Worm (Caenorhabditis elegans) whole organism, L3 larva: ENCODE measurements around the gene hpk-1.
A peak's percentile ranks its signal among the peaks of the same experiment; 100 is the strongest.

ENCODE experiments used
- R02D3.7 ChIP-seq: fragments of 150-350 bp; optimal IDR thresholded peaks from 2 replicates; lab custom pipeline; 2014; ENCODE audit warnings: missing biosample characterization, missing genetic modification characterization
- ZK546.5 ChIP-seq: sonication (generic microtip); optimal IDR thresholded peaks from 2 replicates; lab custom pipeline; 2017; ENCODE audit warnings: missing biosample characterization, missing genetic modification characterization
- aly-2 ChIP-seq: fragments of 150-350 bp; optimal IDR thresholded peaks from 2 replicates; lab custom pipeline; 2014; ENCODE audit warnings: missing biosample characterization, missing genetic modification characterization
- ama-1 ChIP-seq: fragments of 150-350 bp; optimal IDR thresholded peaks from 2 replicates; lab custom pipeline; 2018
- ceh-16 ChIP-seq: sonication (generic microtip); optimal IDR thresholded peaks from 2 replicates; lab custom pipeline; 2017; ENCODE audit warnings: missing biosample characterization, missing genetic modification characterization
- ceh-28 ChIP-seq: fragments of 150-350 bp; optimal IDR thresholded peaks from 2 replicates; lab custom pipeline; 2014; ENCODE audit warnings: missing biosample characterization, missing genetic modification reagents, missing genetic modification characterization
- ceh-82 ChIP-seq: fragments of 150-350 bp; optimal IDR thresholded peaks from 2 replicates; lab custom pipeline; 2014; ENCODE audit warnings: missing biosample characterization, missing genetic modification characterization
- ceh-9 ChIP-seq: sonication (generic microtip); optimal IDR thresholded peaks from 2 replicates; lab custom pipeline; 2018; ENCODE audit warnings: missing biosample characterization, missing genetic modification characterization
- daf-12 ChIP-seq: fragments of 150-350 bp; optimal IDR thresholded peaks from 2 replicates; lab custom pipeline; 2014; ENCODE audit warnings: missing biosample characterization, missing genetic modification reagents, missing genetic modification characterization
- egl-27 ChIP-seq: sonication (generic microtip); optimal IDR thresholded peaks from 4 replicates; lab custom pipeline; 2017; ENCODE audit warnings: missing biosample characterization, missing genetic modification reagents, missing genetic modification characterization
- egl-5 ChIP-seq: fragments of 150-350 bp; optimal IDR thresholded peaks from 2 replicates; lab custom pipeline; 2017; ENCODE audit warnings: missing biosample characterization, missing genetic modification reagents, missing genetic modification characterization, inconsistent platforms
- elt-1 ChIP-seq: fragments of 150-350 bp; optimal IDR thresholded peaks from 2 replicates; lab custom pipeline; 2014; ENCODE audit warnings: missing biosample characterization, missing genetic modification characterization
- elt-2 ChIP-seq: sonication (generic microtip); optimal IDR thresholded peaks from 2 replicates; lab custom pipeline; 2016; ENCODE audit warnings: missing genetic modification reagents, mild to moderate bottlenecking, missing genetic modification characterization, missing compliant biosample characterization
- elt-3 ChIP-seq, 3 experiments: fragments of 150-350 bp in 1 of 3; sonication (generic microtip) in 2 of 3; optimal IDR thresholded peaks; 2 replicates in 2 of 3; 4 replicates in 1 of 3; lab custom pipeline; 2014 to 2017; ENCODE audit warnings: missing biosample characterization in 3 of 3, missing genetic modification characterization in 3 of 3
- fkh-10 ChIP-seq: sonication (generic microtip); optimal IDR thresholded peaks from 2 replicates; lab custom pipeline; 2017; ENCODE audit warnings: missing biosample characterization, missing genetic modification reagents, missing genetic modification characterization
- fkh-2 ChIP-seq: fragments of 150-350 bp; optimal IDR thresholded peaks from 2 replicates; lab custom pipeline; 2014; ENCODE audit warnings: missing biosample characterization, missing genetic modification reagents, missing genetic modification characterization
- fos-1 ChIP-seq: fragments of 150-350 bp; optimal IDR thresholded peaks from 2 replicates; lab custom pipeline; 2014; ENCODE audit warnings: missing biosample characterization, missing genetic modification characterization
- hmg-11 ChIP-seq: sonication (generic microtip); optimal IDR thresholded peaks from 2 replicates; lab custom pipeline; 2016; ENCODE audit warnings: missing genetic modification characterization, missing compliant biosample characterization
- jun-1 ChIP-seq: fragments of 150-350 bp; optimal IDR thresholded peaks from 2 replicates; lab custom pipeline; 2014; ENCODE audit warnings: missing biosample characterization, missing genetic modification reagents, missing genetic modification characterization
- lin-15B ChIP-seq: fragments of 150-350 bp; optimal IDR thresholded peaks from 2 replicates; lab custom pipeline; 2014; ENCODE audit warnings: missing biosample characterization, missing genetic modification characterization
- lin-39 ChIP-seq: fragments of 150-350 bp; optimal IDR thresholded peaks from 2 replicates; lab custom pipeline; 2018; ENCODE audit warnings: missing biosample characterization, missing genetic modification reagents, missing genetic modification characterization
- lsy-12 ChIP-seq: sonication (generic microtip); optimal IDR thresholded peaks from 2 replicates; lab custom pipeline; 2016; ENCODE audit warnings: mild to moderate bottlenecking, missing genetic modification characterization, missing compliant biosample characterization
- mdl-1 ChIP-seq: fragments of 150-350 bp; optimal IDR thresholded peaks from 2 replicates; lab custom pipeline; 2014; ENCODE audit warnings: missing biosample characterization, missing genetic modification characterization
- mml-1 ChIP-seq: fragments of 150-350 bp; sonication (generic microtip); optimal IDR thresholded peaks from 3 replicates; lab custom pipeline; 2014; ENCODE audit warnings: missing biosample characterization, missing genetic modification characterization
- nfya-1 ChIP-seq: sonication (generic microtip); optimal IDR thresholded peaks from 2 replicates; lab custom pipeline; 2017; ENCODE audit warnings: missing genetic modification characterization, mild to moderate bottlenecking, missing compliant biosample characterization, antibody characterized with exemption, moderate library complexity; ENCODE audit not compliant: insufficient read depth
- nhr-11 ChIP-seq: fragments of 150-350 bp; optimal IDR thresholded peaks from 2 replicates; lab custom pipeline; 2014; ENCODE audit warnings: missing biosample characterization, missing genetic modification characterization
- nhr-12 ChIP-seq: fragments of 150-350 bp; optimal IDR thresholded peaks from 2 replicates; lab custom pipeline; 2014; ENCODE audit warnings: missing biosample characterization, missing genetic modification characterization
- nhr-23 ChIP-seq: fragments of 150-350 bp; optimal IDR thresholded peaks from 2 replicates; lab custom pipeline; 2014; ENCODE audit warnings: missing biosample characterization, missing genetic modification reagents, missing genetic modification characterization
- nhr-237 ChIP-seq: fragments of 150-350 bp; optimal IDR thresholded peaks from 2 replicates; lab custom pipeline; 2014; ENCODE audit warnings: missing biosample characterization, missing genetic modification characterization
- nhr-25 ChIP-seq: sonication (generic microtip); optimal IDR thresholded peaks from 2 replicates; lab custom pipeline; 2017; ENCODE audit warnings: missing biosample characterization, missing genetic modification characterization
- nhr-28 ChIP-seq: fragments of 150-350 bp; optimal IDR thresholded peaks from 2 replicates; lab custom pipeline; 2014; ENCODE audit warnings: missing biosample characterization, missing genetic modification characterization
- nhr-43 ChIP-seq: sonication (generic microtip); optimal IDR thresholded peaks from 2 replicates; lab custom pipeline; 2016; ENCODE audit warnings: mild to moderate bottlenecking, missing genetic modification characterization, missing compliant biosample characterization; ENCODE audit not compliant: poor library complexity, severe bottlenecking
- nhr-76 ChIP-seq: fragments of 150-350 bp; sonication (generic microtip); optimal IDR thresholded peaks from 5 replicates; lab custom pipeline; 2014; ENCODE audit warnings: missing biosample characterization, missing genetic modification characterization
- nhr-77 ChIP-seq: fragments of 150-350 bp; optimal IDR thresholded peaks from 2 replicates; lab custom pipeline; 2014; ENCODE audit warnings: missing biosample characterization, missing genetic modification characterization
- pha-4 ChIP-seq: fragments of 150-350 bp; optimal IDR thresholded peaks from 2 replicates; lab custom pipeline; 2014; ENCODE audit warnings: missing biosample characterization, missing genetic modification reagents, missing genetic modification characterization
- pqm-1 ChIP-seq: fragments of 150-350 bp; optimal IDR thresholded peaks from 2 replicates; lab custom pipeline; 2017; ENCODE audit warnings: missing biosample characterization, missing genetic modification characterization, inconsistent platforms
- sea-2 ChIP-seq: fragments of 150-350 bp; sonication (generic microtip); optimal IDR thresholded peaks from 4 replicates; lab custom pipeline; 2014; ENCODE audit warnings: missing biosample characterization, missing genetic modification reagents, missing genetic modification characterization
- skn-1 ChIP-seq: fragments of 150-350 bp; optimal IDR thresholded peaks from 2 replicates; lab custom pipeline; 2014; ENCODE audit warnings: missing biosample characterization, missing genetic modification characterization
- snpc-4 ChIP-seq: fragments of 150-350 bp; optimal IDR thresholded peaks from 2 replicates; lab custom pipeline; 2014; ENCODE audit warnings: missing biosample characterization, missing genetic modification characterization
- tbx-2 ChIP-seq: sonication (generic microtip); optimal IDR thresholded peaks from 2 replicates; lab custom pipeline; 2016; ENCODE audit warnings: mild to moderate bottlenecking, missing genetic modification characterization, missing compliant biosample characterization
- unc-39 ChIP-seq: sonication (generic microtip); optimal IDR thresholded peaks from 4 replicates; lab custom pipeline; 2017; ENCODE audit warnings: missing biosample characterization, missing genetic modification characterization
- zag-1 ChIP-seq: fragments of 150-350 bp; optimal IDR thresholded peaks from 2 replicates; lab custom pipeline; 2014; ENCODE audit warnings: missing biosample characterization, missing genetic modification characterization
- ztf-11 ChIP-seq: fragments of 150-350 bp; optimal IDR thresholded peaks from 2 replicates; lab custom pipeline; 2014; ENCODE audit warnings: missing biosample characterization, missing genetic modification characterization
- ztf-4 ChIP-seq: fragments of 150-350 bp; optimal IDR thresholded peaks from 2 replicates; lab custom pipeline; 2014; ENCODE audit warnings: missing biosample characterization, missing genetic modification characterization

The hpk-1 gene

DNA sequence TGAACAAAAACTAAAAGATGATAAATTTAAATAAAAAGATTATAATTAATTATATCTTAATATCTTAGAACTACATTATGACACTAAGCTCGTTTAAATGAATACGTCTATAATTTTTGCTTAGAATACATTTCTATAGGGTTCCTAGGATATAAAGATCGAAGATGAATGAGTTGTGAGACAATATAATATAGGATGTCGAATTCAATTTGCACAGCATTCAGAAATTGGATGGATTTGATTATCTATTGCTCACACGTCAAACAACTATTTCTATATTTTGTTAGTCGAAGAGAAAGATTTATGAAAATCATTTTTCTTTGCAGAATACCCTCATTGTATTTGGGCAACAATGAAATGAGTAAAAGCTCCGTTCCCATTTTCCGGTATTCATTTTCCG, 21.9 kb upstream of the hpk-1 start:
- TF ChIP-seq skn-1 (tag; lab: Kevin White, UChicago) (no peak), fkh-10 (GFP tag; lab: Kevin White, UChicago) (peak; percentile 45)

DNA sequence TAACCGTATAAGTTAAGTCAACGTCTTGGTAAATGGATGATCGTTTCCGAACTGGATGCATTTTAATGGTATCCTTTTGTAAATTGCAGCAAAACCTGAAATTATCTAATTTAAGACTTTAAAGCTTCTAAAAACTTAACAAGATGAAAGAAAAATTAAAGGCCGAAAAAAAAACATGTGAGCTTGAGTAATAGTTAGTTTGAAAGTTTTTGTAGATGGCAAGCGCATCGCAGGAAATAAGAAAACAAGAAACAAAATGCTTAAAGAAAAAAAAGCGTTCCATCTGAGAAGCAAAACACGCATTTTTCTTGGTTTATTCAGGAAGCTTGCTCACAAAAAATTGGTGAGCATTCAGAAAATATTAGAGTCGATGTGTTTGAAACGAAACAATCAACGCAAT, 18.7 kb upstream of the hpk-1 start, which contains the start of gene rab-37:
Gene rab-37, minus strand, starts transcription at position 101 of the 400 bp plus-strand sequence.
- no peak for TF ChIP-seq ztf-4 (tag; lab: Kevin White, UChicago)
- no peak for TF ChIP-seq fos-1 (tag; lab: Kevin White, UChicago)
- no peak for TF ChIP-seq egl-27 (tag; lab: Kevin White, UChicago)
- TF ChIP-seq ztf-11 (tag; lab: Kevin White, UChicago): no peak
- TF ChIP-seq mdl-1: no peak
- TF ChIP-seq nfya-1: no peak
- TF ChIP-seq sea-2: no peak
- TF ChIP-seq lsy-12 (tag; lab: Kevin White, UChicago): no peak
- TF ChIP-seq egl-5 (tag; lab: Kevin White, UChicago): no peak
- no peak for TF ChIP-seq lin-39 (tag; lab: Kevin White, UChicago)
- TF ChIP-seq ceh-28 (tag; lab: Kevin White, UChicago): no peak
- TF ChIP-seq elt-1 (tag; lab: Kevin White, UChicago): no peak
- no peak for TF ChIP-seq aly-2 (tag; lab: Kevin White, UChicago)
- no peak for TF ChIP-seq elt-3 (tag; optimal IDR thresholded peaks at IDR 0.05; lab: Kevin White, UChicago)
- TF ChIP-seq ama-1: no peak
- TF ChIP-seq lin-15B (tag; lab: Kevin White, UChicago): no peak
- no peak for TF ChIP-seq nhr-23 (tag; lab: Kevin White, UChicago)

DNA sequence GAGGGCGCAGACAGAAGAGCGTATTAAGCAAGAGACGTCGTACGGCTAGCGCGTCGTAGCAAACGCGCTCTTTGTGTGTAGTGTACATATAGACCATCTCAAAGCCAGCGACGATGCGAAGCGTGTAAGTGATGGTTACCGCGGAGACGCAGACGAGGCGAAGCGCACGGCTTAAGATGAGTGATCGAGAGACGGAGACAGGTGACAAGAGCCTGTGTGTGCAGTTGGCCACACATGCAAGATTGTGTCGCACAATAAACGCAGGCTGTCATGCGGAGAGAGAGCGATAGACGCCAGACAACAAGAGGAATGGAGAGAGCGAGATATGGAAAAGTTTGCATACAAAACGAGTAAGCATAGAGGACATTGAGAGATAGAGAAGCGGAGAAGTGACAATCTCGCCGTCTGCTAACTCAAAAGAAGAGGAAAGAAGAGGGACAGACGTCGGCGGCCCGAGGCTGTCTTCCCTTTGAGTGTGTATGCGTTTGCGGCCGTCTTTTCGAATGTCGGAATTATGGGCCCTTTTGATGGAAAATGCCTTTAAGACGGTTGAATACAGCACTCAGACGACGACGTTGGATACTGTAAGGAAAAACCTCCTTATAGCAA, 5.8 kb upstream of the hpk-1 start:
- TF ChIP-seq pqm-1: peak; percentile 5
- TF ChIP-seq egl-5 (tag; lab: Kevin White, UChicago): no peak
- TF ChIP-seq ZK546.5: no peak
- TF ChIP-seq mml-1 (tag; lab: Kevin White, UChicago): no peak
- TF ChIP-seq ztf-4 (tag; lab: Kevin White, UChicago): no peak
- TF ChIP-seq R02D3.7 (tag; lab: Kevin White, UChicago): peak; percentile 51
- peak; percentile 62 for TF ChIP-seq ama-1
- no peak for TF ChIP-seq lin-15B (tag; lab: Kevin White, UChicago)
- TF ChIP-seq fos-1 (tag; lab: Kevin White, UChicago): no peak
- TF ChIP-seq ceh-9 (tag; lab: Kevin White, UChicago): no peak
- peak; percentile 54 for TF ChIP-seq aly-2 (tag; lab: Kevin White, UChicago)
- TF ChIP-seq nhr-76: no peak
- no peak for TF ChIP-seq unc-39 (tag; lab: Kevin White, UChicago)
- TF ChIP-seq ceh-82 (tag; lab: Kevin White, UChicago): peak; percentile 54
- TF ChIP-seq snpc-4 (tag; lab: Kevin White, UChicago): peak; percentile 51
- TF ChIP-seq lin-39 (tag; lab: Kevin White, UChicago): no peak
- peak; percentile 97 for TF ChIP-seq hmg-11
- no peak for TF ChIP-seq nhr-77
- TF ChIP-seq jun-1 (tag; lab: Kevin White, UChicago): peak; percentile 64
- TF ChIP-seq nhr-43 (tag; lab: Kevin White, UChicago): peak; percentile 70
- no peak for TF ChIP-seq elt-3 (tag; optimal IDR thresholded peaks at IDR 0.05; lab: Kevin White, UChicago)
- TF ChIP-seq skn-1 (tag; lab: Kevin White, UChicago): no peak
- TF ChIP-seq egl-27 (tag; lab: Kevin White, UChicago): no peak
- peak; percentile 66 for TF ChIP-seq elt-2 (tag; lab: Kevin White, UChicago)
- peak; percentile 73 for TF ChIP-seq ceh-28 (tag; lab: Kevin White, UChicago)
- TF ChIP-seq daf-12 (tag; lab: Kevin White, UChicago): no peak
- no peak for TF ChIP-seq pha-4 (tag; lab: Kevin White, UChicago)
- TF ChIP-seq nhr-11 (tag; lab: Kevin White, UChicago): no peak
- TF ChIP-seq nfya-1: peak; percentile 75
- no peak for TF ChIP-seq ztf-11 (tag; lab: Kevin White, UChicago)
- TF ChIP-seq tbx-2 (tag; lab: Kevin White, UChicago): peak; percentile 82
- peak; percentile 32 for TF ChIP-seq elt-1 (tag; lab: Kevin White, UChicago)
- TF ChIP-seq zag-1 (tag; lab: Kevin White, UChicago): peak; percentile 78
- TF ChIP-seq mdl-1: peak; percentile 47
- no peak for TF ChIP-seq fkh-2 (tag; lab: Kevin White, UChicago)
- no peak for TF ChIP-seq nhr-12 (tag; lab: Kevin White, UChicago)
- TF ChIP-seq nhr-237: no peak
- no peak for TF ChIP-seq nhr-28 (tag; lab: Kevin White, UChicago)
- no peak for TF ChIP-seq ceh-16 (tag; lab: Kevin White, UChicago)
- TF ChIP-seq lsy-12 (tag; lab: Kevin White, UChicago): peak; percentile 85
- peak; percentile 80 for TF ChIP-seq nhr-23 (tag; lab: Kevin White, UChicago)
- TF ChIP-seq fkh-10 (GFP tag; lab: Kevin White, UChicago): no peak
- TF ChIP-seq nhr-25 (tag; lab: Kevin White, UChicago): peak; percentile 85
